Worm (Caenorhabditis elegans): Measurements from ENCODE around the gene arcp-1.

Gene arcp-1

DNA sequence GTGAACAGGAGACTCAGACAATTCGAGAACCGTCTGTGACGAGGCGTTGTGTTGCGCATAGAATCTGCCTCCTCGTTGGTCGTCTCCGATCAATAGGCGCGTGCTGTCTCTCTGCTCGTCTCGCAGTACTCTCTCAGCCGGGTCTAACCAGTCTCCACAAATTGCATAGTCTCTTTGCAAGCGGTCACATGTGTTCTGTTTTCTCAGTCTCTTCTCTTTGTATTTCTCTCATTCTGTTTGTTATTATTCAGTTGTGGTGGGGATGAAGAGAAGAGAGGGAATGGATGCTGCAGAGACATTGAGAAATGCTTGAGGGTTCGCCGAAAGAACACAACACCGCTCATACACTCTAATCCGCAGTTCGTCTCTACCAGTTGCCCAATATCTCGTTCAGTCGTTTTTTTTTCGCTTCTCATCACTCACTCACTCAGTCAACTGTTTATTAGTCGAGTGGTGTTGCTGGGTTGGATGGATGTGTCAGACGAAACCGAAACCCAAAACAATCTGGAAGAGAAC, 42.2 kb upstream of the arcp-1 start (continued):
- TF ChIP-seq irx-1 (tag; optimal IDR thresholded peaks at IDR 0.05) (peak; percentile 90), Y116A8C.19 (tag; optimal IDR thresholded peaks at IDR 0.05; ENCODE audit: borderline replicate concordance) (no peak), fos-1 (tag; optimal IDR thresholded peaks at IDR 0.05) (peak; percentile 96), hlh-17 (GFP tag; optimal IDR thresholded peaks at IDR 0.05; ENCODE audit: borderline replicate concordance) (no peak), nhr-77 (tag; optimal IDR thresholded peaks at IDR 0.05) (peak; percentile 97), fkh-4 (tag; optimal IDR thresholded peaks at IDR 0.05; ENCODE audit: borderline replicate concordance) (peak; percentile 33), grh-1 (GFP tag; IDR thresholded peaks at IDR 0.05) (peak; percentile 90), efl-3 (GFP tag; optimal IDR thresholded peaks at IDR 0.05) (no peak), lin-15B (tag; optimal IDR thresholded peaks at IDR 0.05) (peak; percentile 43), aly-2 (tag; optimal IDR thresholded peaks at IDR 0.05) (peak; percentile 74), xbp-1 (tag; optimal IDR thresholded peaks at IDR 0.05) (peak; percentile 92), alr-1 (tag; optimal IDR thresholded peaks at IDR 0.05; ENCODE audit: borderline replicate concordance) (no peak), nhr-84 (tag; optimal IDR thresholded peaks at IDR 0.05) (no peak), zag-1 (tag; optimal IDR thresholded peaks at IDR 0.05) (peak; percentile 86), nhr-90 (tag; optimal IDR thresholded peaks at IDR 0.05; ENCODE audit: poor library complexity) (peak; percentile 89), F16B12.6 (tag; optimal IDR thresholded peaks at IDR 0.05) (peak; percentile 51), mab-9 (GFP tag; IDR thresholded peaks at IDR 0.05) (peak; percentile 82), pax-3 (tag; optimal IDR thresholded peaks at IDR 0.05) (peak; percentile 93), mef-2 (tag; optimal IDR thresholded peaks at IDR 0.05) (peak; percentile 90), lin-13 (GFP tag; optimal IDR thresholded peaks at IDR 0.05) (peak; percentile 97), lin-35 (GFP tag; optimal IDR thresholded peaks at IDR 0.05) (peak; percentile 86 to 89), lin-14 (GFP tag; optimal IDR thresholded peaks at IDR 0.05) (peak; percentile 100), ceh-63 (GFP tag; optimal IDR thresholded peaks at IDR 0.05) (no peak), ceh-88 (GFP tag; IDR thresholded peaks at IDR 0.05) (peak; percentile 83), zip-4 (GFP tag; optimal IDR thresholded peaks at IDR 0.05) (peak; percentile 73), unc-130 (tag; optimal IDR thresholded peaks at IDR 0.05) (peak; percentile 91), ces-1 (GFP tag; optimal IDR thresholded peaks at IDR 0.05) (no peak), nhr-237 (tag; optimal IDR thresholded peaks at IDR 0.05) (peak; percentile 91), elt-2 (tag; optimal IDR thresholded peaks at IDR 0.05) (peak; percentile 62), swsn-7 (tag; optimal IDR thresholded peaks at IDR 0.05) (peak; percentile 97), snu-23 (GFP tag; optimal IDR thresholded peaks at IDR 0.05) (peak; percentile 99), fkh-10 (GFP tag; optimal IDR thresholded peaks at IDR 0.05) (peak; percentile 98), egl-13 (tag; optimal IDR thresholded peaks at IDR 0.05) (peak; percentile 83), ceh-90 (tag; optimal IDR thresholded peaks at IDR 0.05) (no peak), ama-1 (optimal IDR thresholded peaks at IDR 0.05) (peak; percentile 58), vab-15 (tag; optimal IDR thresholded peaks at IDR 0.05) (no peak), ceh-82 (tag; optimal IDR thresholded peaks at IDR 0.05) (peak; percentile 78 to 97 (median 93)), nhr-85 (tag) (peak; percentile 98), lir-3 (tag; optimal IDR thresholded peaks at IDR 0.05; ENCODE audit: poor library complexity) (peak; percentile 90), dpl-1 (GFP tag; optimal IDR thresholded peaks at IDR 0.05) (peak; percentile 71 to 75 (median 74)), unc-62 (GFP tag; optimal IDR thresholded peaks at IDR 0.05) (no peak)

DNA sequence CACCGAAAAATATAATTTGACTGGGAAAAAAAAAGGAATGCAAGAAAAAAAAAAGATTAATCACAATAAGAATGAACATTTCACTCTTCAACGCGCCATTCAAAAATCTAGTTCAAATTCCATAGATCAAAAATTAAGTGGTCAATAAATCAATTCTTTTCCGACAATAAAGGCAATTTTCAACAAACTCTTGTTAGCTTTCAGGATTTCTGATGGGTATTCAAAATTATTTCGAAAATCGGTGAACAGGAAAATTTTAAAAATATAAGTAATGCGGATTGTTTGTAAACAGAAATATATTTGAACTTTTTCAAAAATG, 41.7 kb upstream of the arcp-1 start:
- TF ChIP-seq elt-2 (tag; optimal IDR thresholded peaks at IDR 0.05) (no peak), lsy-2 (tag; optimal IDR thresholded peaks at IDR 0.05) (no peak), efl-1 (optimal IDR thresholded peaks at IDR 0.05) (no peak), efl-1 (GFP tag; optimal IDR thresholded peaks at IDR 0.05 in 1 of 2) (peak in 1 of 2 experiments; percentile 81), ces-1 (GFP tag; optimal IDR thresholded peaks at IDR 0.05) (no peak), aly-2 (tag; optimal IDR thresholded peaks at IDR 0.05) (no peak)
